Fruit fly (Drosophila melanogaster) whole organism, embryonic: ENCODE results near the gene rgn.

Experiments
- Asciz ChIP-seq: fragments of 200-800 bp; sonication (Bioruptor generic); optimal IDR thresholded peaks from 2 replicates; lab custom pipeline; 2017; ENCODE audit warnings: missing biosample characterization, mild to moderate bottlenecking, missing genetic modification characterization, missing genetic modification reagents
- B-H1 ChIP-seq: fragments of 200-800 bp; sonication (Bioruptor generic); IDR thresholded peaks from 3 replicates; pipeline ENCODE4 v1.3.6; 2022; ENCODE audit warnings: missing biosample characterization, missing genetic modification characterization
- B-H2 ChIP-seq: fragments of 200-800 bp; sonication (Bioruptor generic); optimal IDR thresholded peaks from 2 replicates; lab custom pipeline; 2018; ENCODE audit warnings: missing biosample characterization, mild to moderate bottlenecking, missing genetic modification characterization
- BEAF-32 ChIP-seq: fragments of 200-800 bp; sonication (Bioruptor generic); optimal IDR thresholded peaks from 3 replicates; lab custom pipeline; 2017; ENCODE audit warnings: missing biosample characterization, missing genetic modification characterization, mild to moderate bottlenecking, moderate library complexity, missing genetic modification reagents
- CG11504 ChIP-seq: fragments of 200-800 bp; sonication (Bioruptor generic); optimal IDR thresholded peaks from 3 replicates; lab custom pipeline; 2019; ENCODE audit warnings: missing biosample characterization, mild to moderate bottlenecking, missing genetic modification characterization, moderate library complexity
- CG11723 ChIP-seq: fragments of 200-800 bp; sonication (Bioruptor generic); optimal IDR thresholded peaks from 2 replicates; lab custom pipeline; 2017; ENCODE audit warnings: missing biosample characterization, mild to moderate bottlenecking, missing genetic modification characterization
- CG13123 ChIP-seq: fragments of 200-800 bp; sonication (Bioruptor generic); optimal IDR thresholded peaks from 2 replicates; lab custom pipeline; 2016; ENCODE audit warnings: missing biosample characterization, missing genetic modification characterization
- CG14710 ChIP-seq: fragments of 200-800 bp; sonication (Bioruptor generic); optimal IDR thresholded peaks from 3 replicates; lab custom pipeline; 2019; ENCODE audit warnings: missing biosample characterization, mild to moderate bottlenecking, missing genetic modification characterization, moderate library complexity
- CG17359 ChIP-seq: fragments of 200-800 bp; sonication (Bioruptor generic); optimal IDR thresholded peaks from 3 replicates; lab custom pipeline; 2018; ENCODE audit warnings: missing biosample characterization, mild to moderate bottlenecking, missing genetic modification characterization, moderate library complexity
- CG2712 ChIP-seq: fragments of 200-800 bp; optimal IDR thresholded peaks from 3 replicates; lab custom pipeline; 2019; ENCODE audit warnings: missing biosample characterization, mild to moderate bottlenecking, missing genetic modification characterization, moderate library complexity
- CG3163 ChIP-seq: fragments of 200-800 bp; sonication (Bioruptor generic); optimal IDR thresholded peaks from 3 replicates; lab custom pipeline; 2016; ENCODE audit warnings: missing biosample characterization, missing genetic modification characterization
- CG32532 ChIP-seq: fragments of 200-800 bp; sonication (Bioruptor generic); IDR thresholded peaks from 2 replicates; pipeline ENCODE4 v1.3.6; 2022; ENCODE audit warnings: missing biosample characterization, missing genetic modification characterization
- CG3407 ChIP-seq: fragments of 200-800 bp; sonication (Bioruptor generic); optimal IDR thresholded peaks from 2 replicates; lab custom pipeline; 2018; ENCODE audit warnings: missing biosample characterization, mild to moderate bottlenecking, missing genetic modification characterization
- CG3726 ChIP-seq: fragments of 200-800 bp; sonication (Bioruptor generic); IDR thresholded peaks from 3 replicates; pipeline ENCODE4, ENCODE4 v1.3.6; 2022; ENCODE audit warnings: missing biosample characterization, missing genetic modification characterization
- CG3995 ChIP-seq: fragments of 200-800 bp; sonication (Bioruptor generic); optimal IDR thresholded peaks from 3 replicates; lab custom pipeline; 2016; ENCODE audit warnings: missing biosample characterization, missing genetic modification characterization
- CG4424 ChIP-seq: fragments of 200-800 bp; sonication (Bioruptor generic); optimal IDR thresholded peaks from 3 replicates; lab custom pipeline; 2016; ENCODE audit warnings: missing biosample characterization, missing genetic modification characterization
- CG5245 ChIP-seq: fragments of 200-800 bp; sonication (Bioruptor generic); optimal IDR thresholded peaks from 3 replicates; lab custom pipeline; 2016; ENCODE audit warnings: missing biosample characterization, missing genetic modification characterization
- CG6272 ChIP-seq: fragments of 200-800 bp; sonication (Bioruptor generic); IDR thresholded peaks from 2 replicates; pipeline ENCODE4 v1.3.6; 2022; ENCODE audit warnings: missing biosample characterization, missing genetic modification characterization
- CG6689 ChIP-seq: fragments of 200-800 bp; sonication (Bioruptor generic); IDR thresholded peaks from 2 replicates; pipeline ENCODE4 v1.3.6; 2022; ENCODE audit warnings: missing biosample characterization, missing genetic modification characterization
- CTCF ChIP-seq: fragments of 200-800 bp; sonication (Bioruptor generic); optimal IDR thresholded peaks from 2 replicates; lab custom pipeline; 2017; ENCODE audit warnings: missing biosample characterization, mild to moderate bottlenecking, missing genetic modification characterization, moderate library complexity
- CkIIα-i1 ChIP-seq: fragments of 200-800 bp; sonication (Bioruptor generic); IDR thresholded peaks from 2 replicates; pipeline ENCODE4 v1.3.6; 2022; ENCODE audit warnings: missing biosample characterization, missing genetic modification characterization
- D19B ChIP-seq: fragments of 200-800 bp; sonication (Bioruptor generic); optimal IDR thresholded peaks from 2 replicates; lab custom pipeline; 2017; ENCODE audit warnings: missing biosample characterization, mild to moderate bottlenecking, missing genetic modification characterization
- Dp ChIP-seq: fragments of 200-800 bp; sonication (Bioruptor generic); optimal IDR thresholded peaks from 2 replicates; lab custom pipeline; 2018; ENCODE audit warnings: missing biosample characterization, mild to moderate bottlenecking, missing genetic modification characterization, moderate library complexity
- Dref ChIP-seq: fragments of 200-800 bp; sonication (Bioruptor generic); IDR thresholded peaks from 2 replicates; pipeline ENCODE4 v1.3.6; 2022; ENCODE audit warnings: missing biosample characterization, missing genetic modification characterization
- Fer1 ChIP-seq: fragments of 200-800 bp; sonication (Bioruptor generic); optimal IDR thresholded peaks from 2 replicates; lab custom pipeline; 2017; ENCODE audit warnings: missing biosample characterization, mild to moderate bottlenecking, missing genetic modification characterization
- HLH54F ChIP-seq: fragments of 200-800 bp; sonication (Bioruptor generic); optimal IDR thresholded peaks from 3 replicates; lab custom pipeline; 2016; ENCODE audit warnings: missing biosample characterization, missing genetic modification characterization
- Hey ChIP-seq: fragments of 200-800 bp; sonication (Bioruptor generic); optimal IDR thresholded peaks from 3 replicates; lab custom pipeline; 2018; ENCODE audit warnings: missing biosample characterization, mild to moderate bottlenecking, missing genetic modification characterization
- Lim3 ChIP-seq: fragments of 200-800 bp; sonication (Bioruptor generic); IDR thresholded peaks from 2 replicates; pipeline ENCODE4 v1.3.6; 2022; ENCODE audit warnings: missing biosample characterization, missing genetic modification characterization
- NC2α ChIP-seq: fragments of 200-800 bp; sonication (Bioruptor generic); optimal IDR thresholded peaks from 2 replicates; lab custom pipeline; 2016; ENCODE audit warnings: missing biosample characterization, missing genetic modification characterization
- Side ChIP-seq: fragments of 200-800 bp; sonication (Bioruptor generic); optimal IDR thresholded peaks from 2 replicates; lab custom pipeline; 2016; ENCODE audit warnings: missing biosample characterization, missing genetic modification characterization
- Six4 ChIP-seq: fragments of 200-800 bp; sonication (Bioruptor generic); optimal IDR thresholded peaks from 2 replicates; lab custom pipeline; 2016; ENCODE audit warnings: missing biosample characterization, missing genetic modification characterization
- Xrp1 ChIP-seq: fragments of 200-800 bp; sonication (Bioruptor generic); IDR thresholded peaks from 2 replicates; pipeline ENCODE4 v1.3.6; 2022; ENCODE audit warnings: missing biosample characterization, missing genetic modification characterization
- abd-A ChIP-seq: fragments of 200-800 bp; sonication (Bioruptor generic); optimal IDR thresholded peaks from 3 replicates; lab custom pipeline; 2019; ENCODE audit warnings: missing biosample characterization, mild to moderate bottlenecking, missing genetic modification characterization, moderate library complexity
- ac ChIP-seq: fragments of 200-800 bp; sonication (Bioruptor generic); optimal IDR thresholded peaks from 3 replicates; lab custom pipeline; 2017; ENCODE audit warnings: missing biosample characterization, mild to moderate bottlenecking, missing genetic modification characterization
- ap ChIP-seq: fragments of 200-800 bp; sonication (Bioruptor generic); IDR thresholded peaks from 2 replicates; pipeline ENCODE4 v1.3.6; 2022; ENCODE audit warnings: missing biosample characterization, missing genetic modification characterization
- danr ChIP-seq: fragments of 200-800 bp; sonication (Bioruptor generic); IDR thresholded peaks from 2 replicates; pipeline ENCODE4 v1.3.6; 2022; ENCODE audit warnings: missing biosample characterization, missing genetic modification characterization
- hth ChIP-seq: fragments of >200 bp; optimal IDR thresholded peaks from 2 replicates; lab custom pipeline; 2017; ENCODE audit warnings: inconsistent platforms
- ind ChIP-seq: fragments of 200-800 bp; sonication (Bioruptor generic); optimal IDR thresholded peaks from 3 replicates; lab custom pipeline; 2016; ENCODE audit warnings: missing biosample characterization, missing genetic modification characterization
- knrl ChIP-seq: fragments of 200-800 bp; sonication (Bioruptor generic); IDR thresholded peaks from 3 replicates; pipeline ENCODE4 v1.3.6; 2022; ENCODE audit warnings: missing biosample characterization, missing genetic modification characterization; ENCODE audit not compliant: partially characterized antibody
- lmd ChIP-seq: fragments of 200-800 bp; sonication (Bioruptor generic); IDR thresholded peaks from 2 replicates; pipeline ENCODE4 v1.3.6; 2022; ENCODE audit warnings: missing biosample characterization, missing genetic modification characterization
- nerfin-2 ChIP-seq: fragments of 200-800 bp; sonication (Bioruptor generic); IDR thresholded peaks from 2 replicates; pipeline ENCODE4 v1.3.6; 2022; ENCODE audit warnings: missing biosample characterization, missing genetic modification characterization; ENCODE audit not compliant: partially characterized antibody
- pfk ChIP-seq: fragments of 200-800 bp; sonication (Bioruptor generic); optimal IDR thresholded peaks from 2 replicates; lab custom pipeline; 2018; ENCODE audit warnings: missing biosample characterization, mild to moderate bottlenecking, missing genetic modification characterization, moderate library complexity
- pzg ChIP-seq: fragments of 200-800 bp; sonication (Bioruptor generic); optimal IDR thresholded peaks from 3 replicates; lab custom pipeline; 2018; ENCODE audit warnings: missing biosample characterization, mild to moderate bottlenecking, missing genetic modification characterization, moderate library complexity
- sens-2 ChIP-seq: fragments of 200-800 bp; sonication (Bioruptor generic); IDR thresholded peaks from 2 replicates; pipeline ENCODE4 v1.3.6; 2022; ENCODE audit warnings: missing biosample characterization, missing genetic modification characterization
- shn ChIP-seq: fragments of 200-800 bp; sonication (Bioruptor generic); optimal IDR thresholded peaks from 3 replicates; lab custom pipeline; 2016; ENCODE audit warnings: missing biosample characterization, missing genetic modification characterization
- sima ChIP-seq: fragments of 200-800 bp; sonication (Bioruptor generic); optimal IDR thresholded peaks from 2 replicates; lab custom pipeline; 2016; ENCODE audit warnings: missing biosample characterization, missing genetic modification characterization
- slou ChIP-seq: fragments of 200-800 bp; sonication (Bioruptor generic); optimal IDR thresholded peaks from 3 replicates; lab custom pipeline; 2016; ENCODE audit warnings: missing biosample characterization, missing genetic modification characterization
- sug ChIP-seq: fragments of 200-800 bp; optimal IDR thresholded peaks from 2 replicates; lab custom pipeline; 2019; ENCODE audit warnings: missing biosample characterization, mild to moderate bottlenecking, missing genetic modification characterization, moderate library complexity
- tgo ChIP-seq: fragments of 200-800 bp; sonication (Bioruptor generic); IDR thresholded peaks from 3 replicates; pipeline ENCODE4 v1.3.6; 2022; ENCODE audit warnings: missing biosample characterization, missing genetic modification characterization
- ttk ChIP-seq: fragments of 200-800 bp; sonication (Bioruptor generic); IDR thresholded peaks from 2 replicates; pipeline ENCODE4 v2.1.2; 2022; ENCODE audit warnings: missing biosample characterization, missing genetic modification characterization
- vnd ChIP-seq: fragments of 200-800 bp; sonication (Bioruptor generic); IDR thresholded peaks from 3 replicates; pipeline ENCODE4 v1.3.6; 2022; ENCODE audit warnings: missing biosample characterization, missing genetic modification characterization; ENCODE audit not compliant: partially characterized antibody
- zen ChIP-seq: fragments of 200-800 bp; sonication (Bioruptor generic); optimal IDR thresholded peaks from 3 replicates; lab custom pipeline; 2018; ENCODE audit warnings: missing biosample characterization, mild to moderate bottlenecking, missing genetic modification characterization, moderate library complexity

rgn gene

DNA sequence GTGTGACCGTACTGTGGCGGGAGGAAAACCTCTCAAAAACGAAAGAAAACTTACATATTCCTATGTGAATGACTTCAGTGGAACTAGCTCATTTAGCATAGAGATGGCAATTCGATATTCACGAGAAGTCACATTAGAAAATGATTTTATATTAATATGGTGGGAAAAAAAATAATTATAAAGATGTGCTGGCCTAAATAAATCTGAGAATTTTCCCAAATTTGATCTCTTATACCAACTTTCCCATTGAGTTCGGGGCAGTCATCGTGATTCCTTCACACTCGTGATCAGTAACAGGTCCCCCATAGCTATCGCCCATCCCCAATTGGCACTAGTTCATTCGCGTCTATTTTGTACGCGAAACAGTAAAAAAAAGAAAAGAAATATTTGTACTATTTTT, 50.8 kb downstream of the rgn start, which contains the start of the genes barc and Aef1 (continued):
- TF ChIP-seq sug (tag; lab: Kevin White, UChicago) (peak; percentile 89), pfk (GFP tag; lab: Kevin White, UChicago) (no peak), pzg (GFP tag; lab: Kevin White, UChicago) (peak; percentile 72), B-H2 (GFP tag; lab: Kevin White, UChicago) (peak; percentile 77), Dref (GFP tag; lab: Robert Waterston, UW) (peak; percentile 29; the same call in 1 of the 2 replicates), slou (GFP tag; lab: Kevin White, UChicago) (peak; percentile 86), abd-A (tag; lab: Kevin White, UChicago) (no peak), sima (peak; percentile 17), B-H1 (GFP tag; lab: Robert Waterston, UW) (peak; percentile 79; the same call in 2 of the 3 replicates), danr (peak; percentile 82; the same call in 1 of the 2 replicates), CG3726 (GFP tag; lab: Robert Waterston, UW) (peak; percentile 69; the same call in 2 of the 3 replicates), Six4 (GFP tag; lab: Kevin White, UChicago) (peak; percentile 72), BEAF-32 (GFP tag; lab: Kevin White, UChicago) (peak; percentile 96), CG14710 (tag; lab: Kevin White, UChicago) (peak; percentile 90), CG4424 (GFP tag; lab: Kevin White, UChicago) (peak; percentile 90), CG17359 (tag; lab: Kevin White, UChicago) (peak; percentile 77), tgo (GFP tag; lab: Robert Waterston, UW) (peak; percentile 84), CG3407 (GFP tag; lab: Kevin White, UChicago) (peak; percentile 66), shn (peak; percentile 88), HLH54F (GFP tag; lab: Kevin White, UChicago) (peak; percentile 87), CG6272 (GFP tag; lab: Robert Waterston, UW) (peak; percentile 93), D19B (GFP tag; lab: Kevin White, UChicago) (peak; percentile 64), ind (peak; percentile 92), vnd (GFP tag; lab: Robert Waterston, UW) (peak; percentile 93), Asciz (GFP tag; lab: Kevin White, UChicago) (no peak), NC2α (GFP tag; lab: Kevin White, UChicago) (peak; percentile 53), CTCF (peak; percentile 0), Fer1 (peak; percentile 72), CG2712 (tag; lab: Kevin White, UChicago) (peak; percentile 92), CG13123 (peak; percentile 78), CkIIα-i1 (GFP tag; lab: Robert Waterston, UW) (peak; percentile 35; the same call in 1 of the 2 replicates), Lim3 (GFP tag; lab: Robert Waterston, UW) (peak; percentile 48; the same call in 1 of the 2 replicates), sens-2 (GFP tag; lab: Robert Waterston, UW) (peak; percentile 33; the same call in 1 of the 2 replicates), CG11504 (tag; lab: Kevin White, UChicago) (no peak), CG32532 (GFP tag; lab: Robert Waterston, UW) (peak; percentile 90), knrl (GFP tag; lab: Robert Waterston, UW) (peak; percentile 96), lmd (GFP tag; lab: Robert Waterston, UW) (peak; percentile 94), ap (GFP tag; lab: Robert Waterston, UW) (peak; percentile 72), zen (tag; lab: Kevin White, UChicago) (peak; percentile 86), Dp (GFP tag; lab: Kevin White, UChicago) (peak; percentile 33), CG11723 (GFP tag; lab: Kevin White, UChicago) (peak; percentile 68), ac (GFP tag; lab: Kevin White, UChicago) (peak; percentile 17), Hey (tag; lab: Kevin White, UChicago) (peak; percentile 47), Xrp1 (peak; percentile 82), hth (lab: Kevin White, UChicago) (no peak), CG3163 (GFP tag; lab: Kevin White, UChicago) (peak; percentile 36), ttk (GFP tag; lab: Robert Waterston, UW) (peak; percentile 88), nerfin-2 (GFP tag; lab: Robert Waterston, UW) (peak; percentile 67), CG5245 (GFP tag; lab: Kevin White, UChicago) (peak; percentile 66), CG3995 (GFP tag; lab: Kevin White, UChicago) (peak; percentile 98), CG6689 (peak; percentile 88), Side (peak; percentile 81)
